Worm (Caenorhabditis elegans) whole organism, L4/young adult: Measurements from ENCODE around the gene cysl-1.

Experiments
- W03F9.2 ChIP-seq: fragments of 150-350 bp; optimal IDR thresholded peaks from 2 replicates; lab custom pipeline; 2014; ENCODE audit warnings: missing biosample characterization, missing genetic modification characterization
- dao-5 ChIP-seq: sonication (generic microtip); optimal IDR thresholded peaks from 2 replicates; lab custom pipeline; 2016; ENCODE audit warnings: missing genotype, missing genetic modification characterization, moderate library complexity, missing compliant biosample characterization
- him-1 ChIP-seq: sonication (generic microtip); optimal IDR thresholded peaks from 2 replicates; lab custom pipeline; 2016; ENCODE audit warnings: missing genotype, missing genetic modification reagents, missing genetic modification characterization, missing compliant biosample characterization

- TF ChIP-seq W03F9.2 (tag; lab: Kevin White, UChicago) (no peak), him-1 (tag; lab: Kevin White, UChicago) (no peak), dao-5 (no peak)
Observed at ce11 chrX:10000635-10001034, 46.3 kb upstream of the cysl-1 start, which contains the start of gene F19C6.2.
